Worm (Caenorhabditis elegans) whole organism, L4 larva: ENCODE measurements around the gene F53B1.8.

Source experiments
- D1046.2 ChIP-seq: fragments of 200-800 bp; sonication (Bioruptor generic); IDR thresholded peaks from 2 replicates; pipeline ENCODE4 v1.3.6; 2022; ENCODE audit warnings: missing genetic modification characterization, missing compliant biosample characterization
- F26F4.8 ChIP-seq: fragments of 200-800 bp; sonication (Bioruptor generic); conservative IDR thresholded peaks from 2 replicates; pipeline ENCODE4 v1.3.6; 2022; ENCODE audit warnings: missing genetic modification characterization, missing compliant biosample characterization
- F44E2.7 ChIP-seq: fragments of 200-800 bp; sonication (Bioruptor generic); IDR thresholded peaks from 2 replicates; pipeline ENCODE4 v2.1.2; 2022; ENCODE audit warnings: missing genetic modification characterization, missing compliant biosample characterization
- T20F7.1 ChIP-seq: fragments of 200-800 bp; sonication (Bioruptor generic); optimal IDR thresholded peaks from 2 replicates; lab custom pipeline; 2018; ENCODE audit warnings: mild to moderate bottlenecking, missing genetic modification characterization, missing compliant biosample characterization
- Y5F2A.4 ChIP-seq: fragments of 200-800 bp; sonication (Bioruptor generic); optimal IDR thresholded peaks from 2 replicates; lab custom pipeline; 2018; ENCODE audit warnings: mild to moderate bottlenecking, missing genetic modification characterization, missing compliant biosample characterization
- aha-1 ChIP-seq: fragments of 150-350 bp; peaks from one replicate; lab custom pipeline; 2014; ENCODE audit warnings: missing biosample characterization, missing genetic modification characterization
- ama-1 ChIP-seq: fragments of 150-350 bp; optimal IDR thresholded peaks from 2 replicates; lab custom pipeline; 2014; ENCODE audit warnings: inconsistent platforms, mixed read lengths
- ceh-20 ChIP-seq: fragments of 200-800 bp; sonication (Bioruptor generic); IDR thresholded peaks from 2 replicates; pipeline ENCODE4 v1.3.6; 2022; ENCODE audit warnings: missing genetic modification reagents, missing genetic modification characterization, missing compliant biosample characterization
- ceh-28 ChIP-seq: fragments of 150-350 bp; optimal IDR thresholded peaks from 2 replicates; lab custom pipeline; 2014; ENCODE audit warnings: missing biosample characterization, missing genetic modification reagents, missing genetic modification characterization
- ceh-32 ChIP-seq: sonication (generic microtip); optimal IDR thresholded peaks from 2 replicates; lab custom pipeline; 2016; ENCODE audit warnings: mild to moderate bottlenecking, missing genetic modification characterization, missing compliant biosample characterization; ENCODE audit not compliant: poor library complexity
- ctbp-1 ChIP-seq: fragments of 200-800 bp; sonication (Bioruptor generic); IDR thresholded peaks from 2 replicates; pipeline ENCODE4 v1.3.6; 2022; ENCODE audit warnings: missing genetic modification reagents, missing genetic modification characterization, missing compliant biosample characterization
- daf-16 ChIP-seq, 3 experiments: sonication (generic microtip); optimal IDR thresholded peaks; 2 replicates each; lab custom pipeline; 2016 to 2017; ENCODE audit warnings: missing genetic modification characterization in 3 of 3, missing genetic modification reagents in 3 of 3, mild to moderate bottlenecking in 2 of 3, missing compliant biosample characterization in 2 of 3, missing biosample characterization in 1 of 3, moderate library complexity in 1 of 3
- daf-19 ChIP-seq: fragments of 200-800 bp; sonication (Bioruptor generic); conservative IDR thresholded peaks from 2 replicates; pipeline ENCODE4 v1.3.6; 2022; ENCODE audit warnings: missing genetic modification characterization, missing compliant biosample characterization
- dmd-6 ChIP-seq: fragments of 200-800 bp; sonication (Bioruptor generic); IDR thresholded peaks from 2 replicates; pipeline ENCODE4 v1.3.6; 2022; ENCODE audit warnings: missing genetic modification reagents, missing genetic modification characterization, missing compliant biosample characterization
- dve-1 ChIP-seq: sonication (generic microtip); optimal IDR thresholded peaks from 2 replicates; lab custom pipeline; 2017; ENCODE audit warnings: antibody characterized with exemption, mild to moderate bottlenecking, missing genetic modification characterization, missing compliant biosample characterization; ENCODE audit not compliant: insufficient read depth
- fkh-10 ChIP-seq: fragments of 150-350 bp; optimal IDR thresholded peaks from 2 replicates; lab custom pipeline; 2014; ENCODE audit warnings: missing biosample characterization, missing genetic modification reagents, missing genetic modification characterization
- gei-8 ChIP-seq: fragments of 200-800 bp; sonication (Bioruptor generic); optimal IDR thresholded peaks from 2 replicates; lab custom pipeline; 2018; ENCODE audit warnings: mild to moderate bottlenecking, missing genetic modification characterization, missing compliant biosample characterization
- hif-1 ChIP-seq, 2 experiments: sonication (generic microtip); optimal IDR thresholded peaks; 2 replicates each; lab custom pipeline; 2016 to 2017; ENCODE audit warnings: missing compliant biosample characterization in 2 of 2, missing genetic modification characterization in 2 of 2, missing genetic modification reagents in 2 of 2, missing genotype in 2 of 2, mild to moderate bottlenecking in 1 of 2
- hlh-11 ChIP-seq: fragments of 200-800 bp; sonication (Bioruptor generic); optimal IDR thresholded peaks from 2 replicates; lab custom pipeline; 2018; ENCODE audit warnings: mild to moderate bottlenecking, missing genetic modification characterization, missing compliant biosample characterization
- hlh-30 ChIP-seq: sonication (generic microtip); optimal IDR thresholded peaks from 2 replicates; lab custom pipeline; 2017; ENCODE audit warnings: antibody characterized with exemption, mild to moderate bottlenecking, missing genetic modification characterization, missing compliant biosample characterization; ENCODE audit not compliant: insufficient read depth
- lin-13 ChIP-seq: fragments of 150-350 bp; optimal IDR thresholded peaks from 2 replicates; lab custom pipeline; 2014; ENCODE audit warnings: missing biosample characterization, missing genetic modification reagents, missing genetic modification characterization
- lin-15B ChIP-seq: fragments of 150-350 bp; sonication (generic microtip); optimal IDR thresholded peaks from 3 replicates; lab custom pipeline; 2014; ENCODE audit warnings: missing biosample characterization, missing genetic modification characterization
- lin-38 ChIP-seq: fragments of 200-800 bp; sonication (Bioruptor generic); IDR thresholded peaks from 2 replicates; pipeline ENCODE4 v1.3.6; 2022; ENCODE audit warnings: missing genetic modification reagents, missing genetic modification characterization, missing compliant biosample characterization
- mes-2 ChIP-seq: sonication (generic microtip); optimal IDR thresholded peaks from 2 replicates; lab custom pipeline; 2016; ENCODE audit warnings: missing genotype, mild to moderate bottlenecking, missing genetic modification characterization, missing compliant biosample characterization; ENCODE audit not compliant: poor library complexity, severe bottlenecking
- mxl-2 ChIP-seq: fragments of 200-800 bp; sonication (Bioruptor generic); conservative IDR thresholded peaks from 2 replicates; pipeline ENCODE4 v1.3.6; 2022; ENCODE audit warnings: missing genetic modification reagents, missing genetic modification characterization, missing compliant biosample characterization
- mxl-3 ChIP-seq: fragments of 200-800 bp; sonication (Bioruptor generic); optimal IDR thresholded peaks from 2 replicates; lab custom pipeline; 2018; ENCODE audit warnings: mild to moderate bottlenecking, missing genetic modification characterization, missing compliant biosample characterization
- nhr-10 ChIP-seq: fragments of 150-350 bp; optimal IDR thresholded peaks from 2 replicates; lab custom pipeline; 2014; ENCODE audit warnings: missing biosample characterization, missing genetic modification characterization
- nhr-111 ChIP-seq: fragments of 200-800 bp; sonication (Bioruptor generic); optimal IDR thresholded peaks from 2 replicates; lab custom pipeline; 2018; ENCODE audit warnings: mild to moderate bottlenecking, missing genetic modification characterization, missing compliant biosample characterization
- nhr-28 ChIP-seq: fragments of 150-350 bp; optimal IDR thresholded peaks from 2 replicates; lab custom pipeline; 2014; ENCODE audit warnings: missing biosample characterization, missing genetic modification characterization
- nhr-48 ChIP-seq: sonication (generic microtip); optimal IDR thresholded peaks from 2 replicates; lab custom pipeline; 2016; ENCODE audit warnings: mild to moderate bottlenecking, missing genetic modification characterization, missing compliant biosample characterization
- nhr-6 ChIP-seq: fragments of 150-350 bp; optimal IDR thresholded peaks from 2 replicates; lab custom pipeline; 2014; ENCODE audit warnings: missing biosample characterization, missing genetic modification characterization
- pha-4 ChIP-seq, 2 experiments: fragments of 150-350 bp in 1 of 2; fragments of 200-800 bp in 1 of 2; sonication (Bioruptor generic) in 1 of 2; IDR thresholded peaks in 1 of 2; optimal IDR thresholded peaks in 1 of 2; 2 replicates each; pipeline versions ENCODE4 v1.3.6 to Lab custom; 2014 to 2022; ENCODE audit warnings: missing genetic modification characterization in 2 of 2, missing genetic modification reagents in 2 of 2, missing biosample characterization in 1 of 2, missing compliant biosample characterization in 1 of 2
- pqm-1 ChIP-seq: sonication (generic microtip); optimal IDR thresholded peaks from 2 replicates; lab custom pipeline; 2017; ENCODE audit warnings: missing biosample characterization, missing genetic modification characterization
- sdz-12 ChIP-seq: fragments of 200-800 bp; sonication (Bioruptor generic); optimal IDR thresholded peaks from 2 replicates; lab custom pipeline; 2018; ENCODE audit warnings: mild to moderate bottlenecking, missing genetic modification characterization, missing compliant biosample characterization
- spr-1 ChIP-seq: sonication (generic microtip); optimal IDR thresholded peaks from 2 replicates; lab custom pipeline; 2016; ENCODE audit warnings: mild to moderate bottlenecking, missing genetic modification characterization, missing compliant biosample characterization
- spr-3 ChIP-seq: fragments of 200-800 bp; sonication (Bioruptor generic); optimal IDR thresholded peaks from 2 replicates; lab custom pipeline; 2018; ENCODE audit warnings: mild to moderate bottlenecking, missing genetic modification characterization, missing compliant biosample characterization
- tag-97 ChIP-seq: fragments of 200-800 bp; sonication (Bioruptor generic); IDR thresholded peaks from 2 replicates; pipeline ENCODE4 v1.3.6; 2022; ENCODE audit warnings: missing genetic modification characterization, missing compliant biosample characterization
- tra-1 ChIP-seq: fragments of 200-800 bp; sonication (Bioruptor generic); IDR thresholded peaks from 2 replicates; pipeline ENCODE4 v1.3.6; 2022; ENCODE audit warnings: missing genetic modification reagents, missing genetic modification characterization, missing compliant biosample characterization
- unc-62 ChIP-seq, 3 experiments: fragments of 150-350 bp in 1 of 3; sonication (generic microtip); optimal IDR thresholded peaks in 2 of 3; peaks in 1 of 3; 1 replicate in 1 of 3; 2 replicates in 2 of 3; lab custom pipeline; 2014 to 2017; ENCODE audit warnings: missing biosample characterization in 3 of 3, missing genetic modification characterization in 3 of 3, missing genetic modification reagents in 3 of 3, missing genotype in 1 of 3
- zag-1 ChIP-seq: fragments of 150-350 bp; optimal IDR thresholded peaks from 2 replicates; lab custom pipeline; 2014; ENCODE audit warnings: missing biosample characterization, missing genetic modification characterization
- zfp-3 ChIP-seq: fragments of 200-800 bp; sonication (Bioruptor generic); conservative IDR thresholded peaks from 2 replicates; pipeline ENCODE4 v1.3.6; 2022; ENCODE audit warnings: missing genetic modification reagents, missing genetic modification characterization, missing compliant biosample characterization

F53B1.8 gene

ce11 chrX:2108182-2108581 is 21.9 kb downstream of the F53B1.8 start (continued):
- TF ChIP-seq mes-2, result no peak
- peak in 1 of 2 experiments; percentile 30 for TF ChIP-seq unc-62 (GFP tag; optimal IDR thresholded peaks at IDR 0.05 in 1 of 2; lab: Kevin White, UChicago)
- no peak for TF ChIP-seq unc-62 (tag; optimal IDR thresholded peaks at IDR 0.05; lab: Kevin White, UChicago)
- peak; percentile 15 for TF ChIP-seq pqm-1 (tag; lab: Kevin White, UChicago)
- no peak for TF ChIP-seq ceh-20 (GFP tag; lab: Robert Waterston, UW)
- no peak for TF ChIP-seq gei-8 (GFP tag; lab: Kevin White, UChicago)
- TF ChIP-seq hif-1 (tag; optimal IDR thresholded peaks at IDR 0.05; lab: Kevin White, UChicago), result peak in 1 of 2 experiments; percentile 1
- no peak for TF ChIP-seq Y5F2A.4
- no peak for TF ChIP-seq hlh-11
- no peak for TF ChIP-seq pha-4 (GFP tag; IDR thresholded peaks at IDR 0.05; lab: Robert Waterston, UW)
- no peak for TF ChIP-seq pha-4 (tag; optimal IDR thresholded peaks at IDR 0.05; lab: Kevin White, UChicago)
- TF ChIP-seq daf-19 (GFP tag; lab: Robert Waterston, UW), result no peak
- TF ChIP-seq lin-15B (tag; lab: Kevin White, UChicago), result no peak
- no peak for TF ChIP-seq tag-97 (GFP tag; lab: Robert Waterston, UW)
- TF ChIP-seq, all 104 proteins: peak for 5

DNA sequence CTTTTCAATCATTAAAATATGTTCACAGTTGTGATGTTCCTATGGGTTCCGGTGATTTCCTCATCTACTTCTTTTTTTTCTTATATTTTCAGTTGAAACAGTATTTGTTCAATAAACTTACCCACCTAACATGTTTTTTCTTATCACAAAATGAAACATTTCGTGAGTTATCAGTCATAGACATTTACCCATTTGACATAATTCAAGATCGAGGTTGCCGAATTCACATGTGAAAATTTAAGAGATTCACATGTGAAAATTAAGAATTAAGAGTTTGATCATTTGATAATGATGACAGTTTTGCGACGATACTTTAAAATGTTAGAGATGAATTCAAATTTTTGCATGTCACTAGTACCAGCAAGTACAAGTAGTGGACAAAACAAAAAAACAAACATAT is 22.6 kb downstream of the F53B1.8 start:
- TF ChIP-seq tra-1 (GFP tag; lab: Robert Waterston, UW) (0 out of 2 replicates have a peak, but pooled peaks have one; percentile 30), nhr-28 (tag; lab: Kevin White, UChicago) (no peak), pqm-1 (tag; lab: Kevin White, UChicago) (peak; percentile 70), dve-1 (tag; lab: Kevin White, UChicago) (peak; percentile 83), T20F7.1 (no peak), dmd-6 (GFP tag; lab: Robert Waterston, UW) (peak; percentile 87), mxl-3 (GFP tag; lab: Kevin White, UChicago) (no peak), F44E2.7 (no peak), ctbp-1 (no peak), nhr-6 (tag; lab: Kevin White, UChicago) (no peak), daf-16 (GFP tag; optimal IDR thresholded peaks at IDR 0.05; lab: Kevin White, UChicago) (no peak), daf-16 (tag; optimal IDR thresholded peaks at IDR 0.05; lab: Kevin White, UChicago) (peak; percentile 65), nhr-111 (GFP tag; lab: Kevin White, UChicago) (no peak), Y5F2A.4 (no peak), hlh-30 (tag; lab: Kevin White, UChicago) (peak; percentile 46), nhr-48 (tag; lab: Kevin White, UChicago) (peak; percentile 4), sdz-12 (GFP tag; lab: Kevin White, UChicago) (no peak), ceh-32 (no peak), aha-1 (peak; percentile 5), lin-13 (GFP tag; lab: Kevin White, UChicago) (no peak), D1046.2 (GFP tag; lab: Robert Waterston, UW) (no peak), mxl-2 (GFP tag; lab: Robert Waterston, UW) (peak; percentile 92), ama-1 (lab: Kevin White, UChicago) (no peak), zfp-3 (GFP tag; lab: Robert Waterston, UW) (no peak), spr-3 (GFP tag; lab: Kevin White, UChicago) (no peak), spr-1 (tag; lab: Kevin White, UChicago) (no peak), ceh-28 (tag; lab: Kevin White, UChicago) (no peak), lin-38 (GFP tag; lab: Robert Waterston, UW) (no peak), hlh-11 (peak; percentile 69), F26F4.8 (no peak), nhr-10 (tag; lab: Kevin White, UChicago) (no peak), fkh-10 (GFP tag; lab: Kevin White, UChicago) (no peak), zag-1 (tag; lab: Kevin White, UChicago) (no peak)
